Fruit fly (Drosophila melanogaster) whole organism, prepupa: ENCODE measurements around the gene CG14545.

Experiments
- Blimp-1 ChIP-seq: fragments of 200-800 bp; sonication (Bioruptor generic); optimal IDR thresholded peaks from 3 replicates; lab custom pipeline; 2017; ENCODE audit warnings: missing biosample characterization, missing genetic modification characterization, mild to moderate bottlenecking, moderate library complexity, missing genetic modification reagents
- CG10669 ChIP-seq: fragments of 200-800 bp; sonication (Bioruptor generic); optimal IDR thresholded peaks from 3 replicates; lab custom pipeline; 2018; ENCODE audit warnings: missing biosample characterization, mild to moderate bottlenecking, missing genetic modification characterization, moderate library complexity
- CG11294 ChIP-seq: fragments of 200-800 bp; sonication (Bioruptor generic); IDR thresholded peaks from 2 replicates; pipeline ENCODE4 v1.3.6; 2022; ENCODE audit warnings: missing biosample characterization, missing genetic modification characterization
- CG11902 ChIP-seq: fragments of 200-800 bp; sonication (Bioruptor generic); optimal IDR thresholded peaks from 3 replicates; lab custom pipeline; 2016; ENCODE audit warnings: missing biosample characterization, missing genetic modification characterization
- CG1621 ChIP-seq: fragments of 200-800 bp; sonication (Bioruptor generic); optimal IDR thresholded peaks from 3 replicates; lab custom pipeline; 2018; ENCODE audit warnings: missing biosample characterization, mild to moderate bottlenecking, missing genetic modification characterization
- CG16779 ChIP-seq: fragments of 200-800 bp; sonication (Bioruptor generic); optimal IDR thresholded peaks from 3 replicates; lab custom pipeline; 2017; ENCODE audit warnings: missing biosample characterization, mild to moderate bottlenecking, missing genetic modification characterization
- CG3032 ChIP-seq: fragments of 200-800 bp; optimal IDR thresholded peaks from 2 replicates; lab custom pipeline; 2019; ENCODE audit warnings: missing biosample characterization, mild to moderate bottlenecking, missing genetic modification characterization, moderate library complexity
- CG31627 ChIP-seq: fragments of 200-800 bp; sonication (Bioruptor generic); optimal IDR thresholded peaks from 3 replicates; lab custom pipeline; 2016; ENCODE audit warnings: missing biosample characterization, missing genetic modification characterization
- CG32006 ChIP-seq: fragments of 200-800 bp; sonication (Bioruptor generic); optimal IDR thresholded peaks from 3 replicates; lab custom pipeline; 2017; ENCODE audit warnings: missing biosample characterization, mild to moderate bottlenecking, missing genetic modification characterization
- CG4318 ChIP-seq: fragments of 200-800 bp; sonication (Bioruptor generic); optimal IDR thresholded peaks from 3 replicates; lab custom pipeline; 2017; ENCODE audit warnings: missing biosample characterization, mild to moderate bottlenecking, missing genetic modification characterization
- CG6163 ChIP-seq: fragments of 200-800 bp; sonication (Bioruptor generic); IDR thresholded peaks from 3 replicates; pipeline ENCODE4 v1.3.6; 2022; ENCODE audit warnings: missing biosample characterization, missing genetic modification characterization
- CG6276 ChIP-seq: fragments of 200-800 bp; sonication (Bioruptor generic); optimal IDR thresholded peaks from 2 replicates; lab custom pipeline; 2017; ENCODE audit warnings: missing biosample characterization, mild to moderate bottlenecking, missing genetic modification characterization
- CG6808 ChIP-seq: fragments of 200-800 bp; sonication (Bioruptor generic); optimal IDR thresholded peaks from 3 replicates; lab custom pipeline; 2017; ENCODE audit warnings: missing biosample characterization, missing genetic modification characterization, mild to moderate bottlenecking, moderate library complexity, missing genetic modification reagents
- CG6854 ChIP-seq: fragments of 200-800 bp; sonication (Bioruptor generic); optimal IDR thresholded peaks from 2 replicates; lab custom pipeline; 2017; ENCODE audit warnings: missing biosample characterization, mild to moderate bottlenecking, missing genetic modification characterization
- CG7368 ChIP-seq: fragments of 200-800 bp; sonication (Bioruptor generic); optimal IDR thresholded peaks from 3 replicates; lab custom pipeline; 2016; ENCODE audit warnings: missing biosample characterization, missing genetic modification characterization
- CG8119 ChIP-seq: fragments of 200-800 bp; sonication (Bioruptor generic); IDR thresholded peaks from 3 replicates; pipeline ENCODE4 v1.3.6; 2022; ENCODE audit warnings: missing biosample characterization, missing genetic modification characterization
- CG8319 ChIP-seq: fragments of 200-800 bp; sonication (Bioruptor generic); optimal IDR thresholded peaks from 3 replicates; lab custom pipeline; 2016; ENCODE audit warnings: missing biosample characterization, missing genetic modification characterization
- Eip75B ChIP-seq: fragments of 200-800 bp; sonication (Bioruptor generic); optimal IDR thresholded peaks from 3 replicates; lab custom pipeline; 2016; ENCODE audit warnings: missing biosample characterization, missing genetic modification characterization
- Eip78C ChIP-seq: fragments of 200-800 bp; sonication (Bioruptor generic); peaks from one replicate; lab custom pipeline; 2016; ENCODE audit warnings: missing biosample characterization, missing genetic modification characterization
- Ets21C ChIP-seq: fragments of 200-800 bp; sonication (Bioruptor generic); optimal IDR thresholded peaks from 3 replicates; lab custom pipeline; 2016; ENCODE audit warnings: missing biosample characterization, missing genetic modification characterization
- Ets96B ChIP-seq: fragments of 200-800 bp; optimal IDR thresholded peaks from 2 replicates; lab custom pipeline; 2019; ENCODE audit warnings: missing biosample characterization, mild to moderate bottlenecking, missing genetic modification characterization, moderate library complexity
- Gug ChIP-seq: fragments of 200-800 bp; sonication (Bioruptor generic); IDR thresholded peaks from 2 replicates; pipeline ENCODE4 v1.3.6; 2022; ENCODE audit warnings: missing biosample characterization, missing genetic modification characterization
- Hr39 ChIP-seq: fragments of 200-800 bp; sonication (Bioruptor generic); optimal IDR thresholded peaks from 2 replicates; lab custom pipeline; 2016; ENCODE audit warnings: missing biosample characterization, missing genetic modification characterization
- Hr4 ChIP-seq: fragments of 200-800 bp; sonication (Bioruptor generic); optimal IDR thresholded peaks from 3 replicates; lab custom pipeline; 2016; ENCODE audit warnings: missing biosample characterization, missing genetic modification characterization
- Lpt ChIP-seq: fragments of 200-800 bp; sonication (Bioruptor generic); optimal IDR thresholded peaks from 3 replicates; lab custom pipeline; 2016; ENCODE audit warnings: missing biosample characterization, missing genetic modification characterization
- Met ChIP-seq: fragments of 200-800 bp; sonication (Bioruptor generic); optimal IDR thresholded peaks from 3 replicates; lab custom pipeline; 2016; ENCODE audit warnings: missing biosample characterization, missing genetic modification characterization
- OdsH ChIP-seq: fragments of 200-800 bp; sonication (Bioruptor generic); optimal IDR thresholded peaks from 3 replicates; lab custom pipeline; 2016; ENCODE audit warnings: missing biosample characterization, missing genetic modification characterization
- Smox ChIP-seq: fragments of 200-800 bp; sonication (Bioruptor generic); optimal IDR thresholded peaks from 3 replicates; lab custom pipeline; 2016; ENCODE audit warnings: missing biosample characterization, missing genetic modification characterization
- Sox102F ChIP-seq: fragments of 200-800 bp; sonication (Bioruptor generic); optimal IDR thresholded peaks from 2 replicates; lab custom pipeline; 2016; ENCODE audit warnings: missing biosample characterization, mild to moderate bottlenecking, missing genetic modification characterization
- Sox14 ChIP-seq: fragments of 200-800 bp; sonication (Bioruptor generic); optimal IDR thresholded peaks from 3 replicates; lab custom pipeline; 2016; ENCODE audit warnings: missing biosample characterization, missing genetic modification characterization
- Sox15 ChIP-seq: fragments of 200-800 bp; sonication (Bioruptor generic); optimal IDR thresholded peaks from 3 replicates; lab custom pipeline; 2016; ENCODE audit warnings: missing biosample characterization, missing genetic modification characterization
- cyc ChIP-seq: fragments of 200-800 bp; sonication (Bioruptor generic); optimal IDR thresholded peaks from 3 replicates; lab custom pipeline; 2016; ENCODE audit warnings: missing biosample characterization, missing genetic modification characterization
- dac ChIP-seq: fragments of 200-800 bp; sonication (Bioruptor generic); optimal IDR thresholded peaks from 2 replicates; lab custom pipeline; 2017; ENCODE audit warnings: missing biosample characterization, mild to moderate bottlenecking, missing genetic modification characterization
- dsx ChIP-seq: fragments of 200-800 bp; optimal IDR thresholded peaks from 3 replicates; lab custom pipeline; 2019; ENCODE audit warnings: missing biosample characterization, mild to moderate bottlenecking, missing genetic modification characterization, moderate library complexity; ENCODE audit not compliant: poor library complexity, severe bottlenecking
- eg ChIP-seq: fragments of 200-800 bp; sonication (Bioruptor generic); IDR thresholded peaks from 3 replicates; pipeline ENCODE4 v1.3.6; 2022; ENCODE audit warnings: missing biosample characterization, missing genetic modification characterization
- esn ChIP-seq: fragments of 200-800 bp; sonication (Bioruptor generic); optimal IDR thresholded peaks from 2 replicates; lab custom pipeline; 2016; ENCODE audit warnings: missing biosample characterization, mild to moderate bottlenecking, missing genetic modification characterization, moderate library complexity
- fd59A ChIP-seq: fragments of 200-800 bp; sonication (Bioruptor generic); optimal IDR thresholded peaks from 2 replicates; lab custom pipeline; 2017; ENCODE audit warnings: missing biosample characterization, mild to moderate bottlenecking, missing genetic modification characterization, missing genetic modification reagents
- fd85E ChIP-seq: fragments of 200-800 bp; sonication (Bioruptor generic); optimal IDR thresholded peaks from 3 replicates; lab custom pipeline; 2016; ENCODE audit warnings: missing biosample characterization, missing genetic modification characterization
- fkh ChIP-seq: fragments of 200-800 bp; sonication (Bioruptor generic); optimal IDR thresholded peaks from 3 replicates; lab custom pipeline; 2017; ENCODE audit warnings: missing biosample characterization, mild to moderate bottlenecking, missing genetic modification characterization, moderate library complexity
- net ChIP-seq: fragments of 200-800 bp; sonication (Bioruptor generic); optimal IDR thresholded peaks from 3 replicates; lab custom pipeline; 2016; ENCODE audit warnings: missing biosample characterization, missing genetic modification characterization
- pdm3 ChIP-seq: fragments of 200-800 bp; sonication (Bioruptor generic); optimal IDR thresholded peaks from 3 replicates; lab custom pipeline; 2016; ENCODE audit warnings: missing biosample characterization, missing genetic modification characterization
- salr ChIP-seq, 2 experiments: fragments of 200-800 bp; sonication (Bioruptor generic); optimal IDR thresholded peaks; 3 replicates each; lab custom pipeline; 2016 to 2018; ENCODE audit warnings: missing biosample characterization in 2 of 2, missing genetic modification characterization in 2 of 2, mild to moderate bottlenecking in 1 of 2
- svp ChIP-seq: fragments of 200-800 bp; sonication (Bioruptor generic); peaks from one replicate; lab custom pipeline; 2016; ENCODE audit warnings: missing biosample characterization, missing genetic modification characterization
- topi ChIP-seq: fragments of 200-800 bp; sonication (Bioruptor generic); optimal IDR thresholded peaks from 3 replicates; lab custom pipeline; 2016; ENCODE audit warnings: missing biosample characterization, missing genetic modification characterization

CG14545 gene

dm6 chr3R:25881915-25882314 is 30.8 kb upstream of the CG14545 start, which contains the start of gene SppL:
Gene SppL, plus strand, starts transcription at chr3R:25881984.
- TF ChIP-seq fkh (peak; percentile 83), Smox (no peak), CG6854 (peak; percentile 18), Sox14 (peak; percentile 73), Met (no peak)

- TF ChIP-seq esn (GFP tag; lab: Kevin White, UChicago) = no peak
- TF ChIP-seq CG6854 = peak; percentile 19
- TF ChIP-seq CG6163 (GFP tag; lab: Robert Waterston, UW) = peak; percentile 41; the same call in 2 of the 3 replicates
- no peak for TF ChIP-seq Ets21C (GFP tag; lab: Kevin White, UChicago)
- peak; percentile 17 for TF ChIP-seq Eip78C (GFP tag; lab: Kevin White, UChicago)
- TF ChIP-seq CG3032 (tag; lab: Kevin White, UChicago) = no peak
- TF ChIP-seq Hr4 (GFP tag; lab: Kevin White, UChicago) = no peak
- TF ChIP-seq CG16779 (tag; lab: Kevin White, UChicago) = no peak
- TF ChIP-seq CG1621 (tag; lab: Kevin White, UChicago) = no peak
- peak; percentile 12; the same call in 1 of the 3 replicates for TF ChIP-seq CG8119 (GFP tag; lab: Robert Waterston, UW)
- TF ChIP-seq Blimp-1 (GFP tag; lab: Kevin White, UChicago) = no peak
- TF ChIP-seq CG6276 (GFP tag; lab: Kevin White, UChicago) = no peak
- TF ChIP-seq svp (GFP tag; lab: Kevin White, UChicago) = peak; percentile 80
- peak; percentile 6 for TF ChIP-seq topi (GFP tag; lab: Kevin White, UChicago)
- no peak for TF ChIP-seq CG10669 (GFP tag; lab: Kevin White, UChicago)
- TF ChIP-seq fd59A = no peak
- peak; percentile 98 for TF ChIP-seq CG8319
These were observed 30.1 kb upstream of the CG14545 start, which contains the start of gene Tsp96F for dm6 chr3R:25880971-25881809. Gene Tsp96F, minus strand, starts transcription at chr3R:25881427.

- peak; percentile 76 for TF ChIP-seq Eip78C (GFP tag; lab: Kevin White, UChicago)
- peak; percentile 9 for TF ChIP-seq dsx
- no peak for TF ChIP-seq CG11902 (GFP tag; lab: Kevin White, UChicago)
- peak in 1 of 2 experiments; percentile 55 for TF ChIP-seq salr (GFP tag; optimal IDR thresholded peaks at IDR 0.05; lab: Kevin White, UChicago)
- TF ChIP-seq fd85E (GFP tag; lab: Kevin White, UChicago) = no peak
- TF ChIP-seq Eip75B (GFP tag; lab: Kevin White, UChicago) = peak; percentile 35
- TF ChIP-seq CG31627 (GFP tag; lab: Kevin White, UChicago) = peak; percentile 39
- peak; percentile 14 for TF ChIP-seq cyc
- no peak for TF ChIP-seq dac (GFP tag; lab: Kevin White, UChicago)
- TF ChIP-seq eg = no peak
- no peak for TF ChIP-seq CG16779 (tag; lab: Kevin White, UChicago)
- no peak for TF ChIP-seq Sox102F (GFP tag; lab: Kevin White, UChicago)
- TF ChIP-seq Lpt (GFP tag; lab: Kevin White, UChicago) = peak; percentile 52
- TF ChIP-seq CG10669 (GFP tag; lab: Kevin White, UChicago) = peak; percentile 28
- peak; percentile 11; the same call in 1 of the 2 replicates for TF ChIP-seq Gug (GFP tag; lab: Robert Waterston, UW)
- TF ChIP-seq fd59A = no peak
- peak; percentile 53 for TF ChIP-seq esn (GFP tag; lab: Kevin White, UChicago)
- TF ChIP-seq CG32006 (GFP tag; lab: Kevin White, UChicago) = peak; percentile 82
- peak; percentile 15 for TF ChIP-seq pdm3 (GFP tag; lab: Kevin White, UChicago)
- no peak for TF ChIP-seq Sox15 (GFP tag; lab: Kevin White, UChicago)
- no peak for TF ChIP-seq CG8319
- TF ChIP-seq CG7368 = peak; percentile 24
- TF ChIP-seq Smox = peak; percentile 3
- peak; percentile 42 for TF ChIP-seq CG4318 (GFP tag; lab: Kevin White, UChicago)
- TF ChIP-seq Hr39 (GFP tag; lab: Kevin White, UChicago) = peak; percentile 28
- TF ChIP-seq Ets96B (tag; lab: Kevin White, UChicago) = peak; percentile 53
- peak; percentile 21 for TF ChIP-seq CG6276 (GFP tag; lab: Kevin White, UChicago)
- TF ChIP-seq CG6808 (GFP tag; lab: Kevin White, UChicago) = no peak
- peak; percentile 52 for TF ChIP-seq net (GFP tag; lab: Kevin White, UChicago)
- TF ChIP-seq OdsH = peak; percentile 41
- TF ChIP-seq CG11294 (GFP tag; lab: Robert Waterston, UW) = no peak
These were observed 29.3 kb upstream of the CG14545 start for dm6 chr3R:25880198-25880970.
